Worm (Caenorhabditis elegans) whole organism, early embryonic: ENCODE data around the gene jmjd-3.2.

ENCODE experiments used
- B0310.2 ChIP-seq: sonication (generic microtip); optimal IDR thresholded peaks from 2 replicates; lab custom pipeline; 2016; ENCODE audit warnings: mild to moderate bottlenecking, missing genetic modification characterization, missing compliant biosample characterization
- F13C5.2 ChIP-seq: sonication (generic microtip); optimal IDR thresholded peaks from 2 replicates; lab custom pipeline; 2017; ENCODE audit warnings: mild to moderate bottlenecking, missing genetic modification characterization, inconsistent platforms, missing compliant biosample characterization
- aly-1 ChIP-seq: sonication (generic microtip); optimal IDR thresholded peaks from 2 replicates; lab custom pipeline; 2016; ENCODE audit warnings: missing genetic modification characterization, missing compliant biosample characterization
- ama-1 ChIP-seq: fragments of 150-350 bp; optimal IDR thresholded peaks from 2 replicates; lab custom pipeline; 2014
- ceh-13 ChIP-seq: fragments of 200-800 bp; sonication (Bioruptor generic); optimal IDR thresholded peaks from 2 replicates; lab custom pipeline; 2018; ENCODE audit warnings: mild to moderate bottlenecking, missing genetic modification characterization, missing compliant biosample characterization
- flt-1 ChIP-seq: fragments of 200-800 bp; sonication (Bioruptor generic); IDR thresholded peaks from 2 replicates; pipeline ENCODE4 v1.3.6; 2022; ENCODE audit warnings: missing genetic modification characterization, missing compliant biosample characterization
- pes-1 ChIP-seq: fragments of 200-800 bp; sonication (Bioruptor generic); IDR thresholded peaks from 2 replicates; pipeline ENCODE4 v1.3.6; 2022; ENCODE audit warnings: missing genetic modification reagents, missing genetic modification characterization, missing compliant biosample characterization
- sea-1 ChIP-seq: fragments of 200-800 bp; sonication (Bioruptor generic); conservative IDR thresholded peaks from 2 replicates; pipeline ENCODE4 v1.3.6; 2022; ENCODE audit warnings: missing genetic modification characterization, missing compliant biosample characterization
- tra-4 ChIP-seq: sonication (generic microtip); optimal IDR thresholded peaks from 2 replicates; lab custom pipeline; 2017; ENCODE audit warnings: missing genetic modification characterization, missing compliant biosample characterization

- TF ChIP-seq ceh-13 = no peak
- TF ChIP-seq F13C5.2 (tag; lab: Kevin White, UChicago) = no peak
- TF ChIP-seq B0310.2 (tag; lab: Kevin White, UChicago) = no peak
- no peak for TF ChIP-seq aly-1 (tag; lab: Kevin White, UChicago)
- no peak for TF ChIP-seq ama-1
- TF ChIP-seq pes-1 (GFP tag; lab: Robert Waterston, UW) = no peak
- TF ChIP-seq flt-1 = no peak
- no peak for TF ChIP-seq tra-4 (tag; lab: Kevin White, UChicago)
- no peak for TF ChIP-seq sea-1
These were observed 512 bp upstream of the jmjd-3.2 start for ce11 chrX:14447498-14447897.
